Worm (Caenorhabditis elegans) whole organism, mixed stage, embryonic: ENCODE measurements around the gene ilys-5.

Source experiments
- bed-3 ChIP-seq: fragments of 200-800 bp; sonication (Bioruptor generic); optimal IDR thresholded peaks from 3 replicates; lab custom pipeline; 2018; ENCODE audit warnings: mild to moderate bottlenecking, missing genetic modification characterization, moderate library complexity, missing compliant biosample characterization
- blmp-1 ChIP-seq: fragments of 150-350 bp; optimal IDR thresholded peaks from 2 replicates; lab custom pipeline; 2014; ENCODE audit warnings: missing biosample characterization, missing genetic modification characterization
- ces-1 ChIP-seq: fragments of 150-350 bp; optimal IDR thresholded peaks from 2 replicates; lab custom pipeline; 2014; ENCODE audit warnings: missing biosample characterization, missing genetic modification reagents, missing genetic modification characterization
- elt-3 ChIP-seq: fragments of 150-350 bp; optimal IDR thresholded peaks from 2 replicates; lab custom pipeline; 2014; ENCODE audit warnings: missing biosample characterization, missing genetic modification characterization
- lsy-2 ChIP-seq: fragments of 150-350 bp; optimal IDR thresholded peaks from 2 replicates; lab custom pipeline; 2014; ENCODE audit warnings: missing biosample characterization, missing genetic modification characterization
- mep-1 ChIP-seq: fragments of 150-350 bp; optimal IDR thresholded peaks from 2 replicates; lab custom pipeline; 2017; ENCODE audit warnings: missing biosample characterization, missing genetic modification reagents, missing genetic modification characterization, inconsistent platforms
- nhr-237 ChIP-seq: fragments of 150-350 bp; optimal IDR thresholded peaks from 2 replicates; lab custom pipeline; 2014; ENCODE audit warnings: missing biosample characterization, missing genetic modification characterization
- nhr-76 ChIP-seq: sonication (generic microtip); optimal IDR thresholded peaks from 2 replicates; lab custom pipeline; 2017; ENCODE audit warnings: missing biosample characterization, missing genetic modification characterization
- pha-4 ChIP-seq: fragments of 150-350 bp; optimal IDR thresholded peaks from 2 replicates; lab custom pipeline; 2018; ENCODE audit warnings: missing biosample characterization, missing genetic modification reagents, missing genetic modification characterization
- sem-2 ChIP-seq: fragments of 200-800 bp; sonication (Bioruptor generic); optimal IDR thresholded peaks from 2 replicates; lab custom pipeline; 2018; ENCODE audit warnings: mild to moderate bottlenecking, missing genetic modification characterization, missing compliant biosample characterization
- snpc-4 ChIP-seq: fragments of 150-350 bp; optimal IDR thresholded peaks from 2 replicates; lab custom pipeline; 2014; ENCODE audit warnings: missing biosample characterization, missing genetic modification characterization
- unc-39 ChIP-seq: fragments of 150-350 bp; optimal IDR thresholded peaks from 2 replicates; lab custom pipeline; 2014; ENCODE audit warnings: missing biosample characterization, missing genetic modification characterization
- unc-62 ChIP-seq: fragments of 150-350 bp; optimal IDR thresholded peaks from 2 replicates; lab custom pipeline; 2014; ENCODE audit warnings: missing biosample characterization, missing genetic modification reagents, missing genetic modification characterization
- ztf-11 ChIP-seq: fragments of 150-350 bp; optimal IDR thresholded peaks from 2 replicates; lab custom pipeline; 2014; ENCODE audit warnings: missing biosample characterization, missing genetic modification characterization

- TF ChIP-seq snpc-4 (tag; lab: Kevin White, UChicago) (no peak), ces-1 (GFP tag; lab: Kevin White, UChicago) (no peak), blmp-1 (tag; lab: Kevin White, UChicago) (no peak), nhr-76 (no peak), nhr-237 (no peak), pha-4 (no peak), ztf-11 (tag; lab: Kevin White, UChicago) (no peak), lsy-2 (tag; lab: Kevin White, UChicago) (no peak), sem-2 (no peak), mep-1 (tag; lab: Kevin White, UChicago) (no peak), bed-3 (GFP tag; lab: Kevin White, UChicago) (no peak), unc-62 (GFP tag; lab: Kevin White, UChicago) (no peak), unc-39 (tag; lab: Kevin White, UChicago) (no peak), elt-3 (no peak)
Measured at ce11 chrX:6507734-6508133, 28.9 kb downstream of the ilys-5 start.
